Fruit fly (Drosophila melanogaster) whole organism, prepupa: ENCODE results near the gene CG31661.
A peak's percentile ranks its signal among the peaks of the same experiment; 100 is the strongest.

Experiments
- CG10669 ChIP-seq: fragments of 200-800 bp; sonication (Bioruptor generic); optimal IDR thresholded peaks from 3 replicates; lab custom pipeline; 2018; ENCODE audit warnings: missing biosample characterization, mild to moderate bottlenecking, missing genetic modification characterization, moderate library complexity
- CG11294 ChIP-seq: fragments of 200-800 bp; sonication (Bioruptor generic); IDR thresholded peaks from 2 replicates; pipeline ENCODE4 v1.3.6; 2022; ENCODE audit warnings: missing biosample characterization, missing genetic modification characterization
- CG11762 ChIP-seq: fragments of 200-800 bp; sonication (Bioruptor generic); optimal IDR thresholded peaks from 3 replicates; lab custom pipeline; 2016; ENCODE audit warnings: missing biosample characterization, missing genetic modification characterization; ENCODE audit not compliant: insufficient read depth
- CG11902 ChIP-seq: fragments of 200-800 bp; sonication (Bioruptor generic); optimal IDR thresholded peaks from 3 replicates; lab custom pipeline; 2016; ENCODE audit warnings: missing biosample characterization, missing genetic modification characterization
- CG1621 ChIP-seq: fragments of 200-800 bp; sonication (Bioruptor generic); optimal IDR thresholded peaks from 3 replicates; lab custom pipeline; 2018; ENCODE audit warnings: missing biosample characterization, mild to moderate bottlenecking, missing genetic modification characterization
- CG3032 ChIP-seq: fragments of 200-800 bp; optimal IDR thresholded peaks from 2 replicates; lab custom pipeline; 2019; ENCODE audit warnings: missing biosample characterization, mild to moderate bottlenecking, missing genetic modification characterization, moderate library complexity
- CG31627 ChIP-seq: fragments of 200-800 bp; sonication (Bioruptor generic); optimal IDR thresholded peaks from 3 replicates; lab custom pipeline; 2016; ENCODE audit warnings: missing biosample characterization, missing genetic modification characterization
- CG34406 ChIP-seq: fragments of 200-800 bp; sonication (Bioruptor generic); optimal IDR thresholded peaks from 3 replicates; lab custom pipeline; 2016; ENCODE audit warnings: missing biosample characterization, missing genetic modification characterization
- CG3919 ChIP-seq: fragments of 200-800 bp; sonication (Bioruptor generic); optimal IDR thresholded peaks from 3 replicates; lab custom pipeline; 2016; ENCODE audit warnings: missing biosample characterization, missing genetic modification characterization
- CG6276 ChIP-seq: fragments of 200-800 bp; sonication (Bioruptor generic); optimal IDR thresholded peaks from 2 replicates; lab custom pipeline; 2017; ENCODE audit warnings: missing biosample characterization, mild to moderate bottlenecking, missing genetic modification characterization
- CG6792 ChIP-seq: fragments of 200-800 bp; sonication (Bioruptor generic); optimal IDR thresholded peaks from 3 replicates; lab custom pipeline; 2016; ENCODE audit warnings: missing biosample characterization, missing genetic modification characterization
- CG6808 ChIP-seq: fragments of 200-800 bp; sonication (Bioruptor generic); optimal IDR thresholded peaks from 3 replicates; lab custom pipeline; 2017; ENCODE audit warnings: missing biosample characterization, missing genetic modification characterization, mild to moderate bottlenecking, moderate library complexity, missing genetic modification reagents
- CG6854 ChIP-seq: fragments of 200-800 bp; sonication (Bioruptor generic); optimal IDR thresholded peaks from 2 replicates; lab custom pipeline; 2017; ENCODE audit warnings: missing biosample characterization, mild to moderate bottlenecking, missing genetic modification characterization
- CG8319 ChIP-seq: fragments of 200-800 bp; sonication (Bioruptor generic); optimal IDR thresholded peaks from 3 replicates; lab custom pipeline; 2016; ENCODE audit warnings: missing biosample characterization, missing genetic modification characterization
- CG8632 ChIP-seq: fragments of 200-800 bp; sonication (Bioruptor generic); optimal IDR thresholded peaks from 3 replicates; lab custom pipeline; 2016; ENCODE audit warnings: missing biosample characterization, missing genetic modification characterization
- Eip75B ChIP-seq: fragments of 200-800 bp; sonication (Bioruptor generic); optimal IDR thresholded peaks from 3 replicates; lab custom pipeline; 2016; ENCODE audit warnings: missing biosample characterization, missing genetic modification characterization
- Eip93F ChIP-seq: fragments of 200-800 bp; sonication (Bioruptor generic); optimal IDR thresholded peaks from 2 replicates; lab custom pipeline; 2016; ENCODE audit warnings: missing biosample characterization, mild to moderate bottlenecking, missing genetic modification characterization
- Ets21C ChIP-seq: fragments of 200-800 bp; sonication (Bioruptor generic); optimal IDR thresholded peaks from 3 replicates; lab custom pipeline; 2016; ENCODE audit warnings: missing biosample characterization, missing genetic modification characterization
- Ets96B ChIP-seq: fragments of 200-800 bp; optimal IDR thresholded peaks from 2 replicates; lab custom pipeline; 2019; ENCODE audit warnings: missing biosample characterization, mild to moderate bottlenecking, missing genetic modification characterization, moderate library complexity
- Gug ChIP-seq: fragments of 200-800 bp; sonication (Bioruptor generic); IDR thresholded peaks from 2 replicates; pipeline ENCODE4 v1.3.6; 2022; ENCODE audit warnings: missing biosample characterization, missing genetic modification characterization
- Hr38 ChIP-seq: sonication (Bioruptor generic); optimal IDR thresholded peaks from 2 replicates; lab custom pipeline; 2016; ENCODE audit warnings: missing biosample characterization, missing genetic modification characterization
- Hr39 ChIP-seq: fragments of 200-800 bp; sonication (Bioruptor generic); optimal IDR thresholded peaks from 2 replicates; lab custom pipeline; 2016; ENCODE audit warnings: missing biosample characterization, missing genetic modification characterization
- Hr4 ChIP-seq: fragments of 200-800 bp; sonication (Bioruptor generic); optimal IDR thresholded peaks from 3 replicates; lab custom pipeline; 2016; ENCODE audit warnings: missing biosample characterization, missing genetic modification characterization
- Lpt ChIP-seq: fragments of 200-800 bp; sonication (Bioruptor generic); optimal IDR thresholded peaks from 3 replicates; lab custom pipeline; 2016; ENCODE audit warnings: missing biosample characterization, missing genetic modification characterization
- OdsH ChIP-seq: fragments of 200-800 bp; sonication (Bioruptor generic); optimal IDR thresholded peaks from 3 replicates; lab custom pipeline; 2016; ENCODE audit warnings: missing biosample characterization, missing genetic modification characterization
- Smox ChIP-seq: fragments of 200-800 bp; sonication (Bioruptor generic); optimal IDR thresholded peaks from 3 replicates; lab custom pipeline; 2016; ENCODE audit warnings: missing biosample characterization, missing genetic modification characterization
- Sox102F ChIP-seq: fragments of 200-800 bp; sonication (Bioruptor generic); optimal IDR thresholded peaks from 2 replicates; lab custom pipeline; 2016; ENCODE audit warnings: missing biosample characterization, mild to moderate bottlenecking, missing genetic modification characterization
- Sox15 ChIP-seq: fragments of 200-800 bp; sonication (Bioruptor generic); optimal IDR thresholded peaks from 3 replicates; lab custom pipeline; 2016; ENCODE audit warnings: missing biosample characterization, missing genetic modification characterization
- achi ChIP-seq: fragments of 200-800 bp; sonication (Bioruptor generic); optimal IDR thresholded peaks from 3 replicates; lab custom pipeline; 2016; ENCODE audit warnings: missing biosample characterization, missing genetic modification characterization
- acj6 ChIP-seq: fragments of 200-800 bp; sonication (Bioruptor generic); optimal IDR thresholded peaks from 3 replicates; lab custom pipeline; 2016; ENCODE audit warnings: missing biosample characterization, missing genetic modification characterization
- cyc ChIP-seq: fragments of 200-800 bp; sonication (Bioruptor generic); optimal IDR thresholded peaks from 3 replicates; lab custom pipeline; 2016; ENCODE audit warnings: missing biosample characterization, missing genetic modification characterization
- dac ChIP-seq: fragments of 200-800 bp; sonication (Bioruptor generic); optimal IDR thresholded peaks from 2 replicates; lab custom pipeline; 2017; ENCODE audit warnings: missing biosample characterization, mild to moderate bottlenecking, missing genetic modification characterization
- dsx ChIP-seq: fragments of 200-800 bp; optimal IDR thresholded peaks from 3 replicates; lab custom pipeline; 2019; ENCODE audit warnings: missing biosample characterization, mild to moderate bottlenecking, missing genetic modification characterization, moderate library complexity; ENCODE audit not compliant: poor library complexity, severe bottlenecking
- eg ChIP-seq: fragments of 200-800 bp; sonication (Bioruptor generic); IDR thresholded peaks from 3 replicates; pipeline ENCODE4 v1.3.6; 2022; ENCODE audit warnings: missing biosample characterization, missing genetic modification characterization
- esn ChIP-seq: fragments of 200-800 bp; sonication (Bioruptor generic); optimal IDR thresholded peaks from 2 replicates; lab custom pipeline; 2016; ENCODE audit warnings: missing biosample characterization, mild to moderate bottlenecking, missing genetic modification characterization, moderate library complexity
- fd85E ChIP-seq: fragments of 200-800 bp; sonication (Bioruptor generic); optimal IDR thresholded peaks from 3 replicates; lab custom pipeline; 2016; ENCODE audit warnings: missing biosample characterization, missing genetic modification characterization
- fkh ChIP-seq: fragments of 200-800 bp; sonication (Bioruptor generic); optimal IDR thresholded peaks from 3 replicates; lab custom pipeline; 2017; ENCODE audit warnings: missing biosample characterization, mild to moderate bottlenecking, missing genetic modification characterization, moderate library complexity
- lz ChIP-seq: fragments of 200-800 bp; sonication (Bioruptor generic); optimal IDR thresholded peaks from 3 replicates; lab custom pipeline; 2016; ENCODE audit warnings: missing biosample characterization, missing genetic modification characterization
- net ChIP-seq: fragments of 200-800 bp; sonication (Bioruptor generic); optimal IDR thresholded peaks from 3 replicates; lab custom pipeline; 2016; ENCODE audit warnings: missing biosample characterization, missing genetic modification characterization
- pdm3 ChIP-seq: fragments of 200-800 bp; sonication (Bioruptor generic); optimal IDR thresholded peaks from 3 replicates; lab custom pipeline; 2016; ENCODE audit warnings: missing biosample characterization, missing genetic modification characterization
- spab ChIP-seq: fragments of 200-800 bp; sonication (Bioruptor generic); optimal IDR thresholded peaks from 2 replicates; lab custom pipeline; 2017; ENCODE audit warnings: missing biosample characterization, mild to moderate bottlenecking, missing genetic modification characterization, missing genetic modification reagents
- ss ChIP-seq, 2 experiments: fragments of 200-800 bp; sonication (Bioruptor generic); optimal IDR thresholded peaks; 2 replicates in 1 of 2; 3 replicates in 1 of 2; lab custom pipeline; 2017 to 2018; ENCODE audit warnings: mild to moderate bottlenecking in 2 of 2, missing biosample characterization in 2 of 2, missing genetic modification characterization in 2 of 2, moderate library complexity in 1 of 2
- topi ChIP-seq: fragments of 200-800 bp; sonication (Bioruptor generic); optimal IDR thresholded peaks from 3 replicates; lab custom pipeline; 2016; ENCODE audit warnings: missing biosample characterization, missing genetic modification characterization
- vri ChIP-seq: fragments of 200-800 bp; sonication (Bioruptor generic); optimal IDR thresholded peaks from 3 replicates; lab custom pipeline; 2016; ENCODE audit warnings: missing biosample characterization, mild to moderate bottlenecking, missing genetic modification characterization

The CG31661 gene

DNA sequence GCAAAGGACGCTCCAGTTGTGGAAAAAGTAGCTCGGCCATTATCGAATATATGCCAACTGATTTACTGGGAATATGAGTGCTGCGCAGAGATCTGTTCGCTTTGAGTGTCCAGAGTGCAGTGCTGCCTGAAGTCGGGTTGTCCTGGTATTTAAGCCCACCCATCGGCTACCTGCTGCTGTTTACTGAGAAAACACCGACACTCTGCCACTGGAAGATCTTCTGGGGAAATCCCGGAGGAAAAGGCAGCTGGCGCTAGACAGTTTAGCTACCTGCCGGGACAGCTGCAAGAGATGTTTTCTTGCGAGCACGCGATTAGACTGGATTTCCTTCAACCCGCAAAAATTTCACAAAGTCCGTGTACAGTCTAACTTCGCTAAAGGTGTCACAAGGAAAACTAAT is 21.0 kb downstream of the CG31661 start, which contains the start of gene halo:
TSS of gene halo (minus strand) at position 127 of the 400 bp plus-strand sequence.
- TF ChIP-seq CG31627 (GFP tag; lab: Kevin White, UChicago) (no peak), Sox15 (GFP tag; lab: Kevin White, UChicago) (no peak), cyc (GFP tag; lab: Kevin White, UChicago) (no peak), OdsH (GFP tag; lab: Kevin White, UChicago) (no peak), CG11902 (GFP tag; lab: Kevin White, UChicago) (no peak), Eip93F (GFP tag; lab: Kevin White, UChicago) (no peak), CG6792 (GFP tag; lab: Kevin White, UChicago) (no peak), net (GFP tag; lab: Kevin White, UChicago) (no peak), lz (GFP tag; lab: Kevin White, UChicago) (no peak), CG10669 (GFP tag; lab: Kevin White, UChicago) (no peak), acj6 (no peak), CG6808 (GFP tag; lab: Kevin White, UChicago) (no peak)

DNA sequence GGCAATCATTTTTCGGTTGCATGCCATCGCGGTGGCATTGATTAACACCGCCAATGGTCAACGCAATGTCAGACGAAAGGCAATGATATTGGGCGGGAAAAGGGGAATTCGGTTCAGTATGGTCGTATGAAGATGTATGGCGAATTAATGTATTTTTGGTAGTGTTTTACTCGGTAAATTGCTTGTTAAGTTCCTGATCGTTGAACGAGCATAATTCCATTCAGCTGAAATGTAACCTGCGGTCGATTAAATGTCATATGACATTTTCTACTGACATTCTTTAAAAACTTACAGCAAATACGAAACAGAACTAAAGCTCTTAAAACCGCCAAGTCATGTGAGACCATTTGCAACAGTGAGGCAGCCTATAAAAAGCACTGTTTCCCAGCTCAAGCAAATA is 23.1 kb downstream of the CG31661 start, which contains the start of gene Or22a:
TSS of gene Or22a (plus strand) at position 301 of the 400 bp plus-strand sequence.
- TF ChIP-seq CG31627 (GFP tag; lab: Kevin White, UChicago), result no peak
- TF ChIP-seq ss (GFP tag; optimal IDR thresholded peaks at IDR 0.05; lab: Kevin White, UChicago), result no peak
- no peak for TF ChIP-seq pdm3 (GFP tag; lab: Kevin White, UChicago)
- TF ChIP-seq Eip75B (GFP tag; lab: Kevin White, UChicago), result no peak
- no peak for TF ChIP-seq Hr4 (GFP tag; lab: Kevin White, UChicago)
- no peak for TF ChIP-seq CG1621 (tag; lab: Kevin White, UChicago)
- no peak for TF ChIP-seq Smox (GFP tag; lab: Kevin White, UChicago)

DNA sequence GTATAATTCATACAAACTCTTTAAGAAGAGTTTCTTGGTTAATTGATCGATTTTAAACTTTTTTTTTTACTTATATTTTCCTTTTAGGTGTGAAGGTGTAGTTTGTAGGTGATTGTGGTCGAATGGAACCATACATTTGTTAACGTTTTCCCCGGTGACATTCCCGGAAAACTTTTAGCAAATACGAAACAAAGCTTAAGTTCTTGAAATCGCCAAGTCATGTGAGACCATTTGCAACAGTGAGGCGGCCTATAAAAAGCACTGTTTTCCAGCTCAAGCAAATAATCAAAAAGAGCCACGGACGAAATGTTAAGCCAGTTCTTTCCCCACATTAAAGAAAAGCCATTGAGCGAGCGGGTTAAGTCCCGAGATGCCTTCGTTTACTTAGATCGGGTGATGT is 25.4 kb downstream of the CG31661 start, which contains the start of gene Or22b:
TSS of gene Or22b (plus strand) at position 301 of the 400 bp plus-strand sequence.
- TF ChIP-seq CG3919 (GFP tag; lab: Kevin White, UChicago), result no peak
- no peak for TF ChIP-seq dac (GFP tag; lab: Kevin White, UChicago)
- no peak for TF ChIP-seq pdm3 (GFP tag; lab: Kevin White, UChicago)
- TF ChIP-seq CG8319 (GFP tag; lab: Kevin White, UChicago), result no peak

DNA sequence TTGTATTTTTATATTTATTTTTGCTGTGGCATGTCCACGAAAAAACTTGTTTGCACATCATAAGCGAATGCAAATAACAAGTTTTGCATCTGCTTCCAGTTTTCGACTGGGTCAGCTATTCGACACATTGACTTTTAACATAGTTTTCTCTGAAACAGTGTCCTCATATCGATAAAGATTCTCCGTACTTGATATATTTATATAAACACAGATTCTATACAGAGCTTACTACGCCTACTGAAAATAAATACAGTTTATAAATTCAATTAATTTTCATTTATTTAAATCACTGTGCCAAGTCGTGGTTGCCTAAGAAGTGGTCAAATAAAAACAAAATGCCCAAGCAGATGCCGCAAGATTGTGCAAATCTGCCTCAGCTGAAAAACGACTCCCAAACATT is 38.2 kb downstream of the CG31661 start:
- TF ChIP-seq CG6854 (GFP tag; lab: Kevin White, UChicago) (no peak), ss (GFP tag; optimal IDR thresholded peaks at IDR 0.05; lab: Kevin White, UChicago) (no peak), Hr4 (GFP tag; lab: Kevin White, UChicago) (peak; percentile 10), Gug (GFP tag; lab: Robert Waterston, UW) (0 out of 2 replicates have a peak, but pooled peaks have one; percentile 8), Sox102F (no peak), Smox (GFP tag; lab: Kevin White, UChicago) (no peak), eg (GFP tag; lab: Robert Waterston, UW) (peak; percentile 77), Ets96B (tag; lab: Kevin White, UChicago) (no peak), achi (no peak), CG11294 (GFP tag; lab: Robert Waterston, UW) (no peak), spab (no peak), dsx (GFP tag; lab: Kevin White, UChicago) (no peak), CG6792 (GFP tag; lab: Kevin White, UChicago) (no peak), fkh (GFP tag; lab: Kevin White, UChicago) (no peak), net (GFP tag; lab: Kevin White, UChicago) (no peak), Lpt (GFP tag; lab: Kevin White, UChicago) (no peak), CG6808 (GFP tag; lab: Kevin White, UChicago) (no peak), vri (GFP tag; lab: Kevin White, UChicago) (no peak), CG8632 (no peak), CG31627 (GFP tag; lab: Kevin White, UChicago) (no peak), Hr39 (no peak), CG10669 (GFP tag; lab: Kevin White, UChicago) (no peak), CG11762 (no peak), topi (GFP tag; lab: Kevin White, UChicago) (no peak), CG6276 (peak; percentile 62), CG3919 (GFP tag; lab: Kevin White, UChicago) (no peak), Hr38 (no peak), esn (GFP tag; lab: Kevin White, UChicago) (no peak), Ets21C (no peak), CG34406 (no peak), CG8319 (GFP tag; lab: Kevin White, UChicago) (no peak), CG3032 (no peak), fd85E (GFP tag; lab: Kevin White, UChicago) (no peak)
